Worm (Caenorhabditis elegans) whole organism, late embryonic: ENCODE measurements around the gene F55B11.6.

Experiments
- ama-1 ChIP-seq: fragments of 150-350 bp; optimal IDR thresholded peaks from 2 replicates; lab custom pipeline; 2014
- ceh-19 ChIP-seq: fragments of 200-800 bp; sonication (Bioruptor generic); optimal IDR thresholded peaks from 2 replicates; lab custom pipeline; 2018; ENCODE audit warnings: mild to moderate bottlenecking, missing genetic modification characterization, missing compliant biosample characterization
- ets-4 ChIP-seq: sonication (generic microtip); optimal IDR thresholded peaks from 2 replicates; lab custom pipeline; 2016; ENCODE audit warnings: missing genetic modification characterization, missing compliant biosample characterization
- hlh-30 ChIP-seq: sonication (generic microtip); optimal IDR thresholded peaks from 2 replicates; lab custom pipeline; 2017; ENCODE audit warnings: antibody characterized with exemption, missing genetic modification characterization, missing compliant biosample characterization; ENCODE audit not compliant: insufficient read depth
- hlh-6 ChIP-seq: sonication (generic microtip); optimal IDR thresholded peaks from 2 replicates; lab custom pipeline; 2016; ENCODE audit warnings: missing genotype, missing genetic modification characterization, missing compliant biosample characterization
- nfya-1 ChIP-seq: sonication (generic microtip); optimal IDR thresholded peaks from 2 replicates; lab custom pipeline; 2017; ENCODE audit warnings: missing genetic modification characterization, mild to moderate bottlenecking, missing compliant biosample characterization, antibody characterized with exemption, moderate library complexity
- nhr-11 ChIP-seq: fragments of 150-350 bp; optimal IDR thresholded peaks from 2 replicates; lab custom pipeline; 2014; ENCODE audit warnings: missing biosample characterization, missing genetic modification characterization
- nhr-232 ChIP-seq: sonication (generic microtip); optimal IDR thresholded peaks from 2 replicates; lab custom pipeline; 2016; ENCODE audit warnings: missing genetic modification characterization, missing compliant biosample characterization
- ref-2 ChIP-seq: sonication (generic microtip); optimal IDR thresholded peaks from 2 replicates; lab custom pipeline; 2016; ENCODE audit warnings: missing genetic modification characterization, missing compliant biosample characterization
- sox-4 ChIP-seq: sonication (generic microtip); optimal IDR thresholded peaks from 2 replicates; lab custom pipeline; 2017; ENCODE audit warnings: mild to moderate bottlenecking, missing genetic modification characterization, inconsistent platforms, missing compliant biosample characterization
- ztf-16 ChIP-seq: sonication (generic microtip); optimal IDR thresholded peaks from 2 replicates; lab custom pipeline; 2017; ENCODE audit warnings: missing genetic modification characterization, missing compliant biosample characterization

DNA sequence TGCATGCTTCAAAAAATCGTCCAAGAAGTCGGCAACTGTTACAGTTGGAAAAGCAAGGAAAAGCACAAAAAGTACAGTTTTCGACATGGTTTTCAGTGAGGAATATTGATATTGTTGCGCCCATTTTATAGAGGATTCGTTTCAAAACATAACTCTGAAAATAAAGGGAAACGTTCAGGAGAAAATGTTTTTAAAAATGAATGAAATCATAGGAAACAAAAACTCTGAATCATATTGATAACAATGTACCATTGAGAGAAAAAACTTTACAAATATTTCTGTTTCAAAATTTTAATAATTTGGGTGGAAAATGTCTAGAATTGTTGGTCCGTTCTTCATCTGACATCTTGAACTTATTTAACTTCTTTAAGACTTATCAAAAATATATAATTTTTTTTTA, 6.2 kb upstream of the F55B11.6 start, which contains the start of gene F55B11.2:
- TF ChIP-seq sox-4 (tag; lab: Kevin White, UChicago) = no peak
- TF ChIP-seq nhr-11 = no peak
- TF ChIP-seq ref-2 (tag; lab: Kevin White, UChicago) = no peak
- TF ChIP-seq ztf-16 (tag; lab: Kevin White, UChicago) = no peak
- TF ChIP-seq ama-1 (lab: Kevin White, UChicago) = no peak
- no peak for TF ChIP-seq ceh-19 (GFP tag; lab: Kevin White, UChicago)
- no peak for TF ChIP-seq nhr-232 (tag; lab: Kevin White, UChicago)
- no peak for TF ChIP-seq hlh-30
- no peak for TF ChIP-seq ets-4 (tag; lab: Kevin White, UChicago)
- no peak for TF ChIP-seq nfya-1 (tag; lab: Kevin White, UChicago)
- TF ChIP-seq hlh-6 (tag; lab: Kevin White, UChicago) = no peak
